Worm (Caenorhabditis elegans) whole organism, young adult: Measurements from ENCODE around the gene heh-1.

Experiments
- F23B12.7 ChIP-seq: sonication (generic microtip); optimal IDR thresholded peaks from 2 replicates; lab custom pipeline; 2017; ENCODE audit warnings: missing genetic modification characterization, mild to moderate bottlenecking, missing compliant biosample characterization, antibody characterized with exemption, moderate library complexity; ENCODE audit not compliant: insufficient read depth
- akir-1 ChIP-seq: fragments of 200-800 bp; sonication (Bioruptor generic); optimal IDR thresholded peaks from 2 replicates; lab custom pipeline; 2018; ENCODE audit warnings: mild to moderate bottlenecking, missing genetic modification characterization, moderate library complexity, missing compliant biosample characterization
- lin-26 ChIP-seq: fragments of 200-800 bp; sonication (Bioruptor generic); IDR thresholded peaks from 2 replicates; pipeline ENCODE4 v1.3.6; 2022; ENCODE audit warnings: missing genetic modification reagents, missing genetic modification characterization, missing compliant biosample characterization
- nhr-80 ChIP-seq: sonication (generic microtip); optimal IDR thresholded peaks from 2 replicates; lab custom pipeline; 2016; ENCODE audit warnings: missing genetic modification characterization, missing compliant biosample characterization

- TF ChIP-seq akir-1 (GFP tag; lab: Kevin White, UChicago) (no peak), nhr-80 (no peak), lin-26 (no peak), F23B12.7 (tag; lab: Kevin White, UChicago) (no peak)
These were observed 30.0 kb downstream of the heh-1 start for ce11 chrIII:3169279-3169678.
